Worm (Caenorhabditis elegans) whole organism, late embryonic: Measurements from ENCODE around the gene F13A7.7.

Experiments
- C08G9.2 ChIP-seq: sonication (generic microtip); optimal IDR thresholded peaks from 2 replicates; lab custom pipeline; 2016; ENCODE audit warnings: mild to moderate bottlenecking, missing genetic modification characterization, moderate library complexity, missing compliant biosample characterization
- C38D4.7 ChIP-seq: fragments of 200-800 bp; sonication (Bioruptor generic); optimal IDR thresholded peaks from 2 replicates; lab custom pipeline; 2018; ENCODE audit warnings: mild to moderate bottlenecking, missing genetic modification characterization, moderate library complexity, missing compliant biosample characterization
- F13H6.1 ChIP-seq: sonication (generic microtip); optimal IDR thresholded peaks from 2 replicates; lab custom pipeline; 2016; ENCODE audit warnings: missing genetic modification characterization, missing compliant biosample characterization
- K02D7.2 ChIP-seq: sonication (generic microtip); optimal IDR thresholded peaks from 2 replicates; lab custom pipeline; 2017; ENCODE audit warnings: mild to moderate bottlenecking, missing genetic modification characterization, missing compliant biosample characterization
- K09A11.1 ChIP-seq: sonication (generic microtip); optimal IDR thresholded peaks from 2 replicates; lab custom pipeline; 2017; ENCODE audit warnings: antibody characterized with exemption, mild to moderate bottlenecking, missing genetic modification characterization, missing compliant biosample characterization; ENCODE audit not compliant: insufficient read depth
- T23F11.4 ChIP-seq: fragments of 200-800 bp; sonication (Bioruptor generic); optimal IDR thresholded peaks from 2 replicates; lab custom pipeline; 2018; ENCODE audit warnings: mild to moderate bottlenecking, missing genetic modification characterization, missing compliant biosample characterization
- Y22D7AL.16 ChIP-seq: sonication (generic microtip); optimal IDR thresholded peaks from 2 replicates; lab custom pipeline; 2016; ENCODE audit warnings: missing genetic modification characterization, missing compliant biosample characterization
- ahr-1 ChIP-seq: sonication (generic microtip); optimal IDR thresholded peaks from 2 replicates; lab custom pipeline; 2016; ENCODE audit warnings: missing genetic modification characterization, missing compliant biosample characterization
- ceh-18 ChIP-seq: sonication (generic microtip); optimal IDR thresholded peaks from 2 replicates; lab custom pipeline; 2016; ENCODE audit warnings: missing genetic modification characterization, missing compliant biosample characterization
- ceh-19 ChIP-seq: fragments of 200-800 bp; sonication (Bioruptor generic); optimal IDR thresholded peaks from 2 replicates; lab custom pipeline; 2018; ENCODE audit warnings: mild to moderate bottlenecking, missing genetic modification characterization, missing compliant biosample characterization
- ceh-24 ChIP-seq: sonication (generic microtip); optimal IDR thresholded peaks from 2 replicates; lab custom pipeline; 2016; ENCODE audit warnings: mild to moderate bottlenecking, missing genetic modification characterization, missing compliant biosample characterization
- ceh-30 ChIP-seq: fragments of 150-350 bp; optimal IDR thresholded peaks from 2 replicates; lab custom pipeline; 2014; ENCODE audit warnings: missing biosample characterization, missing genetic modification characterization
- ceh-34 ChIP-seq: sonication (generic microtip); optimal IDR thresholded peaks from 2 replicates; lab custom pipeline; 2016; ENCODE audit warnings: mild to moderate bottlenecking, missing genetic modification characterization, missing compliant biosample characterization
- ceh-6 ChIP-seq: fragments of 200-800 bp; sonication (Bioruptor generic); optimal IDR thresholded peaks from 2 replicates; lab custom pipeline; 2018; ENCODE audit warnings: mild to moderate bottlenecking, missing genetic modification characterization, missing compliant biosample characterization
- ceh-9 ChIP-seq: sonication (generic microtip); optimal IDR thresholded peaks from 2 replicates; lab custom pipeline; 2016; ENCODE audit warnings: mild to moderate bottlenecking, missing genetic modification characterization, inconsistent platforms, missing compliant biosample characterization
- dmd-4 ChIP-seq: sonication (generic microtip); optimal IDR thresholded peaks from 2 replicates; lab custom pipeline; 2016; ENCODE audit warnings: borderline replicate concordance, missing genetic modification characterization, missing compliant biosample characterization
- elt-2 ChIP-seq: sonication (generic microtip); optimal IDR thresholded peaks from 2 replicates; lab custom pipeline; 2016; ENCODE audit warnings: missing genetic modification reagents, missing genetic modification characterization, missing compliant biosample characterization
- fkh-6 ChIP-seq: sonication (generic microtip); optimal IDR thresholded peaks from 2 replicates; lab custom pipeline; 2016; ENCODE audit warnings: missing genetic modification characterization, missing compliant biosample characterization
- gmeb-2 ChIP-seq: sonication (generic microtip); optimal IDR thresholded peaks from 2 replicates; lab custom pipeline; 2016; ENCODE audit warnings: missing genetic modification characterization, inconsistent platforms, missing compliant biosample characterization
- hlh-30 ChIP-seq: sonication (generic microtip); optimal IDR thresholded peaks from 2 replicates; lab custom pipeline; 2017; ENCODE audit warnings: antibody characterized with exemption, missing genetic modification characterization, missing compliant biosample characterization; ENCODE audit not compliant: insufficient read depth
- hlh-8 ChIP-seq: sonication (generic microtip); optimal IDR thresholded peaks from 2 replicates; lab custom pipeline; 2016; ENCODE audit warnings: missing genotype, missing genetic modification characterization, missing compliant biosample characterization
- mec-3 ChIP-seq: sonication (generic microtip); optimal IDR thresholded peaks from 2 replicates; lab custom pipeline; 2016; ENCODE audit warnings: borderline replicate concordance, missing genetic modification characterization, missing compliant biosample characterization
- nhr-11 ChIP-seq: fragments of 150-350 bp; optimal IDR thresholded peaks from 2 replicates; lab custom pipeline; 2014; ENCODE audit warnings: missing biosample characterization, missing genetic modification characterization
- npax-4 ChIP-seq: sonication (generic microtip); optimal IDR thresholded peaks from 2 replicates; lab custom pipeline; 2016; ENCODE audit warnings: missing genetic modification characterization, missing compliant biosample characterization
- pag-3 ChIP-seq: sonication (generic microtip); optimal IDR thresholded peaks from 2 replicates; lab custom pipeline; 2016; ENCODE audit warnings: missing compliant biosample characterization, missing genetic modification characterization, borderline replicate concordance
- pat-9 ChIP-seq: fragments of 200-800 bp; sonication (Bioruptor generic); optimal IDR thresholded peaks from 2 replicates; lab custom pipeline; 2018; ENCODE audit warnings: mild to moderate bottlenecking, missing genetic modification characterization, moderate library complexity, missing compliant biosample characterization
- pax-1 ChIP-seq: fragments of 150-350 bp; optimal IDR thresholded peaks from 2 replicates; lab custom pipeline; 2014; ENCODE audit warnings: missing biosample characterization, missing genetic modification characterization
- pha-2 ChIP-seq: sonication (generic microtip); optimal IDR thresholded peaks from 2 replicates; lab custom pipeline; 2017; ENCODE audit warnings: mild to moderate bottlenecking, missing genetic modification characterization, missing compliant biosample characterization
- pha-4 ChIP-seq: fragments of 150-350 bp; optimal IDR thresholded peaks from 2 replicates; lab custom pipeline; 2018; ENCODE audit warnings: missing biosample characterization, missing genetic modification reagents, missing genetic modification characterization
- pqm-1 ChIP-seq: sonication (generic microtip); optimal IDR thresholded peaks from 2 replicates; lab custom pipeline; 2016; ENCODE audit warnings: missing genetic modification characterization, missing compliant biosample characterization
- sdc-2 ChIP-seq: sonication (generic microtip); optimal IDR thresholded peaks from 2 replicates; lab custom pipeline; 2016; ENCODE audit warnings: missing genotype, missing genetic modification characterization, missing compliant biosample characterization
- sox-4 ChIP-seq: sonication (generic microtip); optimal IDR thresholded peaks from 2 replicates; lab custom pipeline; 2017; ENCODE audit warnings: mild to moderate bottlenecking, missing genetic modification characterization, inconsistent platforms, missing compliant biosample characterization
- syd-9 ChIP-seq: sonication (generic microtip); optimal IDR thresholded peaks from 2 replicates; lab custom pipeline; 2016; ENCODE audit warnings: mild to moderate bottlenecking, missing genetic modification characterization, moderate library complexity, missing compliant biosample characterization
- unc-42 ChIP-seq: sonication (generic microtip); optimal IDR thresholded peaks from 2 replicates; lab custom pipeline; 2016; ENCODE audit warnings: missing genotype, missing genetic modification characterization, missing compliant biosample characterization
- unc-86 ChIP-seq: sonication (generic microtip); optimal IDR thresholded peaks from 2 replicates; lab custom pipeline; 2016; ENCODE audit warnings: missing genetic modification characterization, missing compliant biosample characterization
- zip-5 ChIP-seq: sonication (generic microtip); optimal IDR thresholded peaks from 2 replicates; lab custom pipeline; 2016; ENCODE audit warnings: missing genetic modification characterization, missing compliant biosample characterization
- ztf-16 ChIP-seq: sonication (generic microtip); optimal IDR thresholded peaks from 2 replicates; lab custom pipeline; 2017; ENCODE audit warnings: missing genetic modification characterization, missing compliant biosample characterization

Gene F13A7.7

ce11 chrV:16401519-16401918 lies 17.9 kb upstream of the F13A7.7 start, which contains the start of gene F13A7.14 (continued):
- TF ChIP-seq K02D7.2 (tag; lab: Kevin White, UChicago) (no peak), C38D4.7 (GFP tag; lab: Kevin White, UChicago) (no peak), sdc-2 (no peak), T23F11.4 (GFP tag; lab: Kevin White, UChicago) (no peak), Y22D7AL.16 (no peak), npax-4 (tag; lab: Kevin White, UChicago) (no peak), ceh-30 (no peak), pha-4 (no peak), nhr-11 (tag; lab: Kevin White, UChicago) (no peak), ceh-18 (tag; lab: Kevin White, UChicago) (no peak), pag-3 (tag; lab: Kevin White, UChicago) (no peak), ztf-16 (tag; lab: Kevin White, UChicago) (no peak), ceh-24 (no peak), gmeb-2 (tag; lab: Kevin White, UChicago) (no peak), ceh-9 (tag; lab: Kevin White, UChicago) (no peak), ahr-1 (tag; lab: Kevin White, UChicago) (no peak)

DNA sequence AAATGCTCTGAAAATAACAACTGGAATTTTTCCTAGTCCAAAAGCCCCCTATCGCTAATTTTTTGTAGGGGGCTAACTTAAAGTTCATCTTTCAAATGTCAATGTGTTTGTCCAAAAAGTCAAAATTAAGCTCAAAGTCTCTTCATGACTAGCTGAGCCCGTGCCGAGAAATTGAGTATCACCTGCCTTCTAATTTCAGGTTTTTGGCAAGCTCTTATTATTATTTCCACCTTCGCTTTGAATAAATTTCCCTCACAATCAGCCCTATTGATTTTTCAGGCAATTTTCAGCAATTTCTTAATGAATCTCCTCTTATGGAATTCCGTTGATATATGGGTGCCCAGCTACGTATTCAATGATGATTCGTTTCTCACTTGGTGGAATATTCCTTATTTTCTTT lies 15.8 kb upstream of the F13A7.7 start, which contains the start of gene sre-36:
TSS of gene sre-36 (plus strand) at position 301 of the 400 bp plus-strand sequence.
- no peak for TF ChIP-seq pat-9 (tag; lab: Kevin White, UChicago)
- TF ChIP-seq ceh-6 (GFP tag; lab: Kevin White, UChicago), result no peak
- no peak for TF ChIP-seq F13H6.1 (tag; lab: Kevin White, UChicago)
- no peak for TF ChIP-seq unc-42 (tag; lab: Kevin White, UChicago)
- no peak for TF ChIP-seq ceh-34 (tag; lab: Kevin White, UChicago)
- TF ChIP-seq K02D7.2 (tag; lab: Kevin White, UChicago), result no peak
- TF ChIP-seq C38D4.7 (GFP tag; lab: Kevin White, UChicago), result no peak
- no peak for TF ChIP-seq pha-2 (tag; lab: Kevin White, UChicago)
- TF ChIP-seq pqm-1, result no peak

- TF ChIP-seq hlh-30 (tag; lab: Kevin White, UChicago), result no peak
- TF ChIP-seq hlh-8, result no peak
- no peak for TF ChIP-seq mec-3
- no peak for TF ChIP-seq syd-9 (tag; lab: Kevin White, UChicago)
- no peak for TF ChIP-seq dmd-4 (tag; lab: Kevin White, UChicago)
- TF ChIP-seq pax-1 (tag; lab: Kevin White, UChicago), result no peak
- TF ChIP-seq unc-86 (tag; lab: Kevin White, UChicago), result no peak
- TF ChIP-seq sox-4 (tag; lab: Kevin White, UChicago), result no peak
- TF ChIP-seq fkh-6 (tag; lab: Kevin White, UChicago), result no peak
- TF ChIP-seq ceh-19 (GFP tag; lab: Kevin White, UChicago), result no peak
- TF ChIP-seq C08G9.2, result no peak
- TF ChIP-seq ceh-18 (tag; lab: Kevin White, UChicago), result no peak
- TF ChIP-seq ceh-6 (GFP tag; lab: Kevin White, UChicago), result no peak
- TF ChIP-seq zip-5 (tag; lab: Kevin White, UChicago), result no peak
- no peak for TF ChIP-seq pha-2 (tag; lab: Kevin White, UChicago)
- TF ChIP-seq, all 69 proteins: peak for 0
Observed at ce11 chrV:16395739-16396138, 12.1 kb upstream of the F13A7.7 start, which contains the start of gene F13A7.12. Gene F13A7.12 (plus strand): TSS chrV:16396039.

ce11 chrV:16395131-16395530 lies 11.5 kb upstream of the F13A7.7 start, which contains the start of gene F13A7.11:
Gene F13A7.11 (minus strand): TSS chrV:16395304.
- no peak for TF ChIP-seq C38D4.7 (GFP tag; lab: Kevin White, UChicago)
- peak; percentile 4 for TF ChIP-seq elt-2 (tag; lab: Kevin White, UChicago)
- TF ChIP-seq unc-86 (tag; lab: Kevin White, UChicago), result no peak
- no peak for TF ChIP-seq unc-42 (tag; lab: Kevin White, UChicago)
- TF ChIP-seq pqm-1, result no peak
- no peak for TF ChIP-seq K09A11.1 (tag; lab: Kevin White, UChicago)
- TF ChIP-seq fkh-6 (tag; lab: Kevin White, UChicago), result no peak
- TF ChIP-seq pha-2 (tag; lab: Kevin White, UChicago), result no peak
